Worm (Caenorhabditis elegans) whole organism, dauer: Measurements from ENCODE around the gene rgl-1.

Experiments
- unc-62 ChIP-seq: sonication (generic microtip); optimal IDR thresholded peaks from 2 replicates; lab custom pipeline; 2017; ENCODE audit warnings: missing biosample characterization, missing genetic modification reagents, missing genetic modification characterization

Gene rgl-1

ce11 chrX:3223135-3223534, 3.0 kb upstream of the rgl-1 start:
- no peak for TF ChIP-seq unc-62

DNA sequence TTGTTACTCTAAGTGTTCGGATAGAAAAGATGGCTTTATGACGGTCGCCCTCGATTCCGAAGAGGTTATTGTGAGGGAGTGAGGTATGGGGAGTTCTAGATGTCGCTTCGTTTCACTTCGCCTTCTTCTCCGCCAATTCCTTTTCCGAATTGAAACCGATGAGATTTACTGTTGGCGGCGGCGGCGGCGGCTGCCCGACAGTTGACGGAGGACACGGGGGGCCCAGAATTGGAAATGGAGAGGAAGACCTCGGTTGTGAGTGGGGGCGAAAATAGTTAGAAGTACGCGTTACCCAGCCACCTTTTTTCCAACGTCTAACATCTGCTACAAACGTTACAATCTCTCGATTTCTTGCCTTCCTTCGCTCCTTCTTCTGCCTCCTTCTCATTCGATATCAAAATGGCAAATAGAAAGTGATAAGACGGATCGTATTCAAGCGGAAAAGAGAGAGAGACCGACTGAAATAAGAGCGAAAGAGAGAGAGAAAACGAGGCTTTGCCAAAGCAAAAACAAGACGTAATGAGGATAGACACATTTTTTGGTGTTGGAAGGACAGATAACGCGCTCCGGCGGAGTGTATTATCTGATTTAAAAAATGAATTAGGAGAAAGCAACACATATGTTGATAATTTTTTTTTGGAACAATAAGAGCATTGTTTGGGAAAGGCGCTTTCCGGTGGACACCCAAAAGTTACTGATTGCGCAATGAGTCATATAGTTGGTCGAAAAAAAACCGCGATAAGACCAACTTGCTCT, 1.9 kb downstream of the rgl-1 start:
- no peak for TF ChIP-seq unc-62

DNA sequence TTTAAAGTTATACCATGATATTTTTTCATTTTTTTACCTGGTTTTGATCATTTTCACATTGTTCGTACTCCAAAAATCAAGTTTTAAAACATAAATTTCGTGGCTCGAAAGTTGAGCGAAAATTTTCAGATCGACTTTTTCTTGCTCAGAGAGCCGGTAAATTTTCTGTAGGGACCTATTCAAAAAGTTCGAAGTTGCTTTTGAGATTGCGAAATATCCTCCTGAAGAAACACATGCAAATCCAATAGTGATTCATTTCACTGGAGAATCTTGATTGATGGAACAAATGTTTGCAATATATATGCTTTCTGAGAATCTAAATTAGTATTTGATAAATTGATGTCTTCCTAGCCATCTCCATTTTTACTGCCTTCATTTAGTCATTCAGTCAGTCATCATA, 3.5 kb downstream of the rgl-1 start:
- no peak for TF ChIP-seq unc-62

DNA sequence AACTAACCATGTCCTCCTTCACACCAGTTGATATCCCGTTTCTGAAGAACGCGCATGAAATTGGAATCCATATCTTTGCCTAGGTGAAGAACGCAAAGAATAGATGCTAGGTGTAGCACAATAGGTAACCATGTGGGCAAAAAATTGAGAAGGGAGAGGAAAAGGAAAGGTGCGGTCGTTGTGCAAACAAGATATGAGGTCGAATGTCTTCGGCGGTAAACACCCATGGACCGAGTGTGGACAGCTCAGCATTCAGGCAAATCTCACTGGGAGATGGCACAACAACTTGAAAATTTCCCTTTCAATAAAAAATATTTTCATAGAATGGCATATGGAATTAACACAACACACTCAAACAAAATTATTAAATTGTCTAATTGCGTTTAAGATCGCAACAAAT, 10.6 kb downstream of the rgl-1 start, which contains the start of gene F28B4.4:
F28B4.4 (minus strand) TSS at position 101 of the 400 bp plus-strand sequence.
- TF ChIP-seq unc-62, result no peak

- no peak for TF ChIP-seq unc-62
Measured at ce11 chrX:3204778-3205177, 15.4 kb downstream of the rgl-1 start, which contains the start of gene F28B4.1. Gene F28B4.1, plus strand, starts transcription at chrX:3205078.

DNA sequence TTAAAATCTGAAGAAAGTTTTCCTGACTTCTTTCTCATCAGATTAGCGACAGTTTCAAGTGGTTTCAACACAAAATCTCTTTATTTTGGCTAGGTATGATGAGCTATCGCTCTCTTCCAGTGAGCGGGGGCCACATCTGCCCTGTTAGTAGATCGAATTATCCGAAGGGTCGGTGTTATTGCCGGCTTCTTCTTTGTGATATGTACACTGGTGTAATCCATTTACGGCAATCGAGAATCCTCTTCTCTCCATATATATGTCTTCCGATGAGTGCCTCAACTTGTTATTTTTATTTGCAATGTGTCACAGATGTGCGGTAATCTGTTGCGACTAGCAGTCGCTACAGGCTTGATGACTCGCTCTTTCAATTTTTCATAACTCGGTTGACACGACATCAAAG, 17.8 kb downstream of the rgl-1 start:
- no peak for TF ChIP-seq unc-62

DNA sequence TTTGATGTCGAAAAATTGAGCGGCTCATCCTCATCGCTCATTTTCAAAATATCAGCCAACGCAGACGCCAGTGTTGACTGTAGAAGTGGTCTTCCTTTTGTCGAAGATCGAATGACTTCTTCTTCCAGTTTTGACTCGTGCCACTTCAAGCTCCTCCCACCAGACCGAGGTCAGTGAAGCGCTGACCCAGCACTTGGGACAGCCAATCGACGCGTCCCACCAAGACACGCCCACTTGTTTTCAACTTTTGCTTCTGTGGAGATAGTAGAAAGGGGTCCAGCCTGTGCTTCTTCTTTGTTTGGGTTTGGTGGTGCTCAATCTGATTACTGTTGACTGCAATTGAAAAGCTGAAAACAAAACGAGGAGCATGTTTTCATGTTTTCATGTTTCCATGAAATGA, 20.9 kb downstream of the rgl-1 start, which contains the start of gene fax-1:
fax-1 (minus strand) TSS at position 101 of the 400 bp plus-strand sequence.
- no peak for TF ChIP-seq unc-62

- TF ChIP-seq unc-62, result no peak
Measured at ce11 chrX:3197319-3197718, 22.8 kb downstream of the rgl-1 start.

- TF ChIP-seq unc-62, result no peak
Measured at ce11 chrX:3191353-3192065, 28.7 kb downstream of the rgl-1 start.

DNA sequence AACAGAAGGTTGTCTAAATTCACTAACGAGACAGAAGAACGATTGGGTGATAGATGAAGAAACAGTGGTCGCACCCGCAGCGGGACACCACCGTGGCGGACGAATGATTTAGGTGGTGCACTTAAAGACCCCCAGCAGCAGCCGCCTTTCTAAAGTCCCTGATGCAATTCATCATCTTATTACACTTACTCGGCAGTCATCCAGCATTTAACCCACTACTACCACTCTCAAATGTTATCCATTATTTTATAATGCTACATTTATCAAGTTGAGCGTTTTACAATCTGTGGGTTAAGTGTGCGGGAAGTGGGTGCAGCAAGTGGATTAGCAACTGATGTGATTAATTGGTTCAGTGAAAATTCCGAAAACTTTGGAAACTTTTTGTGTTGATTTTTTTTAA, 30.0 kb downstream of the rgl-1 start:
- TF ChIP-seq unc-62, result no peak

DNA sequence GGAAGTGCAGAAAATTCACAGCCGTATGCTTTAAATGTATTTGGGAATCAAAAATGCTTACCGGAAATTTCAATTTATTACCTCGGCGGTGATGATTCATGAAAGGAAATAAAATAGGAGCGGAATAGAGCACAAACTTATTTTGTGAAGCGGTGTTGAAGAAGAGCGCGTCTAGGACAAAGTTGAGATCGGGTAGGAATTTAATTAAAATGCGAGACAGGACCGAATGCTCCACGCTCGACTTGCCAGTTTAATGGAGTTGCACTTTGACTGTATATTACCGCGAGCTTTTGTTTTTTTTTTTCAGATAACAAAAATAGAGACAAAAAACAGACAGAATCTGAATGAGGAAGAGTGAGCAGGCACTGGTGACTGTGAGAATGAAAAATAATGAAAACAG, 35.5 kb downstream of the rgl-1 start:
- no peak for TF ChIP-seq unc-62

- TF ChIP-seq unc-62, result no peak
Measured at ce11 chrX:3181870-3182269, 38.3 kb downstream of the rgl-1 start.

DNA sequence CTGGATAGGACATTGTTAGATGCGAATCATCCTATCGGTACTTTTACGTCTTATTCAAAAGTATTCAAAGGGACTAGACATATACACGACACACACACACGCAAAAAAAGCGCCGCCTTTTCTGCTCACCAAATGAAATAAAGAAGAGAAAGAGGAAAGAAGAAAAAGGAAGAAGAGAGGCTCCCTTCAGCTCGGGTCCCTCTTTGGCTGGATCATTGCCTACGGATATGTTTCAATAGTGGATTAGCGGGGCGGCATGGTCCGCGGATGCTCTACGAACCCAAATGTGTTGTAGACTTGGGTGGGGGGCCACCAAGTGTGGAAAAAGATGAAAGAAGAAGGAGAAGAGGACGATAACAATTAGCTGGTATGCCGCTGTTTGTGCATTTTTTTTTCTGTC, 38.8 kb downstream of the rgl-1 start:
- no peak for TF ChIP-seq unc-62

ce11 chrX:3178501-3178900, 41.7 kb downstream of the rgl-1 start, which contains the start of gene klp-4:
Gene klp-4, minus strand, starts transcription at chrX:3178701.
- no peak for TF ChIP-seq unc-62

DNA sequence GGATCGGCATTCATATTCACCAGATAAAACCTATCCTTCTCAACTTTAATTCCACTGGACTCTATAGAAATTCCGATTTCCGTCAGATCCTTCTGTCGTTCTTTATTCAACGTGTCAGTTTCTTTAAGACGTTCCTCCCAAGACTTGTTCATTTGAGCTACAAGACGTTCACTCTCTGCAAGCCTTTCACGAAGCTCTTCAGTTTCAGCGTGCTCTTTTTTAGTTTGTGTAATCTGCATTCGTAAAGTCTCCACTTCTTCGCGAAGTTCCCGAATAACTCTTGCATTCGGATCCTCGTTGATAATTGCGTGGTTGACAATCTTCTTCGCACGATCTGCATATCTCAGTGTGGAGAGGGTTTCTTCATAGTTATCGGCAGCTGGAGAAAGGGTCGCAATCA, 43.4 kb downstream of the rgl-1 start:
- TF ChIP-seq unc-62, result no peak

DNA sequence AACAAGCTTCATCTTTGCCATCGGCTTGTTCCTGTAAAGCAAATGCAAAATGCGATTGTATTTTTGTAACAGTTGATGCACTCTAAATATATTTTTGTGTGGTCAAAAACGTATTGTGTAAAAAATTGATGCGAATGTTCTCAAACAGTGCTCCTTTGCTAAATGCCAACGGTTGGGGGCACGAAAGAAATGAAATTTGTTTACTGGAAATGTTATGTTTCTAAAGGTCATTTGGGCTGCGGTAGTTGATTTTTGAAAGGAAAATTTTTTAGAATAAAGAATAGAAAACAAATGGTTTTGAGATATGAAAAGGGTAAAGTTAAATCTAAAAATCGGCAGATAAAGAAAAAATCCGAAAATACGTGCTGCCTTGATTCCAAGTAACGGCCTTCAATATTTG, 49.7 kb downstream of the rgl-1 start, which contains the start of gene C15C7.6:
C15C7.6 (minus strand) TSS at position 101 of the 400 bp plus-strand sequence.
- TF ChIP-seq unc-62, result no peak

ce11 chrX:3165569-3165968, 54.6 kb downstream of the rgl-1 start, which contains the start of gene pfut-1:
Gene pfut-1, plus strand, starts transcription at chrX:3165826.
- TF ChIP-seq unc-62, result no peak
